Fruit fly (Drosophila melanogaster): Measurements from ENCODE around the gene Der-1.

Gene Der-1

DNA sequence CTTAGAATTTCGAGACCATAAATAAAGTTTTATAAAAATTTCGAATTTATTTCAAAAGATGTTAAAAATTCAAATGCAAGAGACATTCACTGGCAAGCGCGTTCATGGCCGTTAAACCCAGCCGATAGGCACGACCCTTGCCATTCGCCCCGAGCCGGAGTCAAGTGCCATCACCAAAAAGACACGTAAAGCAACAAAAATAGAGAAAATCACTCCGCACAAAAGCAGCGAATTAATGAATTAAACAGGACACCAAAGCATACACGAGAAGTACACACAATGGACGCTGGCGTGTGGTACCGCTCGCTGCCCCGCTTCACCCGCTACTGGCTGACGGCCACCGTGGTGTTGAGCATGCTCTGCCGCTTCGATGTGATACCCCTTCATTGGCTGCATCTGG lies at the start of gene Der-1 (continued):
- TF ChIP-seq Sox102F (GFP tag; optimal IDR thresholded peaks at IDR 0.05) = no peak
- TF ChIP-seq CG9437 (GFP tag; optimal IDR thresholded peaks at IDR 0.05) = peak; percentile 70
- TF ChIP-seq CG12659 (GFP tag; optimal IDR thresholded peaks at IDR 0.05) = peak; percentile 20
- no peak for TF ChIP-seq Lhr (GFP tag; optimal IDR thresholded peaks at IDR 0.05)
- peak; percentile 15; the same call in 1 of the 2 replicates for TF ChIP-seq H2.0 (GFP tag; IDR thresholded peaks at IDR 0.05)
- TF ChIP-seq jumu (GFP tag; optimal IDR thresholded peaks at IDR 0.05) = no peak
- TF ChIP-seq toy (GFP tag; IDR thresholded peaks at IDR 0.05) = no peak
- peak; percentile 66 for TF ChIP-seq CG4360 (GFP tag; IDR thresholded peaks at IDR 0.05)
- TF ChIP-seq CG10654 (GFP tag; optimal IDR thresholded peaks at IDR 0.05) = no peak
- TF ChIP-seq CG2116 (GFP tag; optimal IDR thresholded peaks at IDR 0.05) = peak; percentile 9
- peak; percentile 18 for TF ChIP-seq CG12391 (tag; optimal IDR thresholded peaks at IDR 0.05)
- TF ChIP-seq ato (GFP tag; IDR thresholded peaks at IDR 0.05; ENCODE audit: partially characterized antibody) = peak; percentile 84
- TF ChIP-seq nerfin-2 (GFP tag; IDR thresholded peaks at IDR 0.05; ENCODE audit: partially characterized antibody) = peak; percentile 78
- TF ChIP-seq CHES-1-like (GFP tag; optimal IDR thresholded peaks at IDR 0.05) = peak; percentile 32
- peak; percentile 100 for TF ChIP-seq ftz-f1 (GFP tag; optimal IDR thresholded peaks at IDR 0.05)
- TF ChIP-seq pzg (GFP tag; optimal IDR thresholded peaks at IDR 0.05) = peak; percentile 80
- peak; percentile 15 for TF ChIP-seq CG2712 (tag; optimal IDR thresholded peaks at IDR 0.05)
- TF ChIP-seq br (optimal IDR thresholded peaks at IDR 0.05) = no peak
- no peak for TF ChIP-seq CG1602 (GFP tag; optimal IDR thresholded peaks at IDR 0.05)
- TF ChIP-seq slbo (GFP tag; IDR thresholded peaks at IDR 0.05) = peak; percentile 29; the same call in 1 of the 2 replicates
- peak; percentile 60 for TF ChIP-seq Ets97D (GFP tag; optimal IDR thresholded peaks at IDR 0.05)
- TF ChIP-seq bab2 (GFP tag; optimal IDR thresholded peaks at IDR 0.05) = no peak
- no peak for TF ChIP-seq CkIIα-i1 (GFP tag; IDR thresholded peaks at IDR 0.05)
- TF ChIP-seq MESR4 (GFP tag; optimal IDR thresholded peaks at IDR 0.05) = peak; percentile 96
- TF ChIP-seq Scr (GFP tag; IDR thresholded peaks at IDR 0.05; ENCODE audit: partially characterized antibody) = peak; percentile 91
- peak; percentile 14 for TF ChIP-seq gfzf (GFP tag; optimal IDR thresholded peaks at IDR 0.05)
- TF ChIP-seq tin (GFP tag; optimal IDR thresholded peaks at IDR 0.05) = no peak
- TF ChIP-seq CG1529 (GFP tag; optimal IDR thresholded peaks at IDR 0.05) = no peak
- TF ChIP-seq Hr51 (GFP tag; optimal IDR thresholded peaks at IDR 0.05) = no peak
- peak; percentile 43 for TF ChIP-seq phol (tag; optimal IDR thresholded peaks at IDR 0.05)
- TF ChIP-seq CG32767 (GFP tag; IDR thresholded peaks at IDR 0.05) = no peak
- peak; percentile 37 for TF ChIP-seq Atf3 (GFP tag; optimal IDR thresholded peaks at IDR 0.05)
- TF ChIP-seq yki (optimal IDR thresholded peaks at IDR 0.05) = peak; percentile 38
- peak; percentile 95 for TF ChIP-seq CG13287 (GFP tag; IDR thresholded peaks at IDR 0.05; ENCODE audit: partially characterized antibody)
- no peak for TF ChIP-seq bigmax (GFP tag; optimal IDR thresholded peaks at IDR 0.05)
- TF ChIP-seq Dbx (GFP tag; IDR thresholded peaks at IDR 0.05) = 0 out of 3 replicates have a peak, but pooled peaks have one; percentile 11
- TF ChIP-seq Fer3 (tag; optimal IDR thresholded peaks at IDR 0.05) = no peak
- peak; percentile 92 for TF ChIP-seq BEAF-32 (GFP tag; optimal IDR thresholded peaks at IDR 0.05)
- TF ChIP-seq CG10979 (tag; optimal IDR thresholded peaks at IDR 0.05) = no peak
- TF ChIP-seq tna (GFP tag; IDR thresholded peaks at IDR 0.05; ENCODE audit: partially characterized antibody) = peak; percentile 89
- TF ChIP-seq CG12155 (GFP tag; optimal IDR thresholded peaks at IDR 0.05) = peak; percentile 15
- TF ChIP-seq CG6175 (GFP tag; IDR thresholded peaks at IDR 0.05) = no peak
- TF ChIP-seq lov (optimal IDR thresholded peaks at IDR 0.05) = no peak
- no peak for TF ChIP-seq lov (GFP tag; IDR thresholded peaks at IDR 0.05)
- peak; percentile 35 for TF ChIP-seq CG8924 (tag; optimal IDR thresholded peaks at IDR 0.05)
- peak; percentile 46; the same call in 1 of the 3 replicates for TF ChIP-seq CG2889 (GFP tag; IDR thresholded peaks at IDR 0.05)
- TF ChIP-seq CG5245 (GFP tag; optimal IDR thresholded peaks at IDR 0.05) = no peak
- peak; percentile 87 for TF ChIP-seq unc-4 (GFP tag; IDR thresholded peaks at IDR 0.05; ENCODE audit: partially characterized antibody)
- no peak for TF ChIP-seq dmrt99B (tag; optimal IDR thresholded peaks at IDR 0.05)
- peak; percentile 98 for TF ChIP-seq Myb (GFP tag; optimal IDR thresholded peaks at IDR 0.05)
- TF ChIP-seq mld (GFP tag; IDR thresholded peaks at IDR 0.05; ENCODE audit: partially characterized antibody) = peak; percentile 64; the same call in 1 of the 3 replicates

Measured in whole organism, embryonic.